Worm (Caenorhabditis elegans): Measurements from ENCODE around the gene amt-1.

Gene amt-1

ce11 chrX:4574873-4575272, 3.6 kb downstream of the amt-1 start:
- TF ChIP-seq athp-1 (tag; optimal IDR thresholded peaks at IDR 0.05), result no peak
- TF ChIP-seq pha-4 (tag; optimal IDR thresholded peaks at IDR 0.05), result no peak
- TF ChIP-seq Y56A3A.18 (GFP tag; IDR thresholded peaks at IDR 0.05), result no peak
- no peak for TF ChIP-seq unc-62 (GFP tag; optimal IDR thresholded peaks at IDR 0.05)
- TF ChIP-seq ceh-27 (GFP tag; optimal IDR thresholded peaks at IDR 0.05), result no peak
- TF ChIP-seq attf-5 (GFP tag; optimal IDR thresholded peaks at IDR 0.05), result no peak
- no peak for TF ChIP-seq attf-3 (GFP tag; conservative IDR thresholded peaks at IDR 0.05)
- TF ChIP-seq sea-2 (GFP tag; IDR thresholded peaks at IDR 0.05), result no peak

DNA sequence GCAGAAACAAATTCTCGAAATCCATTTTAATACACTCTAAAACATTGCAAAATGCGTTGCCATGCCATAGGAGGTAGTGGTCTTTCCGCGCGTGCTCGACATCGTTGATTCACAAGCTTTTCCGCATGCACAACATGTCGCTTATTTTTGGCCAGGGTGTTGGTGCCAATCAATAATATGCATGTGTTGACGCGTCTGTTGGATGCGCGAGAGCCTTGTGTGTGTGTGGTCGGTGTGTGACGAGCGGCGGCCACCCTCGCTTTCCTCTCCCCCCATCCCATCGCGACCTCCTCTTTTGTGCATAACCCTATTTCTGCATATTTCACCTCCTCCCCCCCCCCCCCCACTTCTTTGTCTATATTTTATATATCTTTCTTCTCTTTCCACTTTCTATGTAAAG, 5.0 kb downstream of the amt-1 start:
- no peak for TF ChIP-seq F52B5.7 (tag; optimal IDR thresholded peaks at IDR 0.05)

- TF ChIP-seq lin-40 (tag; optimal IDR thresholded peaks at IDR 0.05) (no peak), ceh-79 (tag; optimal IDR thresholded peaks at IDR 0.05) (no peak), K12H6.12 (tag; optimal IDR thresholded peaks at IDR 0.05) (no peak), ama-1 (optimal IDR thresholded peaks at IDR 0.05) (no peak), ama-1 (GFP tag; optimal IDR thresholded peaks at IDR 0.05) (no peak), cebp-1 (GFP tag; IDR thresholded peaks at IDR 0.05) (no peak), cebp-1 (tag; optimal IDR thresholded peaks at IDR 0.05) (no peak), mel-28 (tag; optimal IDR thresholded peaks at IDR 0.05; ENCODE audit: borderline replicate concordance) (no peak), madf-8 (GFP tag; conservative IDR thresholded peaks at IDR 0.05) (no peak), F10E7.11 (tag; optimal IDR thresholded peaks at IDR 0.05) (no peak), nfyb-1 (GFP tag; IDR thresholded peaks at IDR 0.05) (no peak), snpc-1.1 (tag; optimal IDR thresholded peaks at IDR 0.05; ENCODE audit: insufficient read depth) (no peak), rpc-1 (optimal IDR thresholded peaks at IDR 0.05) (no peak), rpc-1 (tag; optimal IDR thresholded peaks at IDR 0.05) (no peak), lin-26 (GFP tag; IDR thresholded peaks at IDR 0.05) (no peak), nhr-120 (GFP tag; IDR thresholded peaks at IDR 0.05) (no peak), ceh-58 (GFP tag; IDR thresholded peaks at IDR 0.05) (no peak), lag-1 (GFP tag; IDR thresholded peaks at IDR 0.05) (no peak)
Observed at ce11 chrX:4577941-4578340, 6.7 kb downstream of the amt-1 start, which contains the start of gene C05E11.3. Gene C05E11.3 (plus strand): TSS chrX:4578241.

DNA sequence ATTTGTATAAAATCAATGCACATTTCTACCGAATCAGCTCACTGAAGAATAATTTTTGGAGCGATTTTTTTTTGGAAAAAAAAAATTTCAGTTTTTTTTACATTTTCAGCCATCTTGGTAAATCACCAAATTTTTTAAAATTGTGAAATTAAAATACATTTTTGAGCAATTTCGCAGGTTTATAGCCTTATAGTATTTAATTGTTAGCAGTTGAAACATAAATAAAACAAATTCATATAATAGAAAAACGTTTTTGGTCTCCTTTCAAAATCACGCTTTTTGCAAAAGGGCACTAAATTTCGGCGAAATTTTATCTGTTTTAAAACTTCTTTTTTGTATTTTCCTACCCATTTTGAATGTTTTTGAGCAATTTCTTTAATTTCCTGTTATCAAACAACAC, 7.3 kb downstream of the amt-1 start:
- TF ChIP-seq xnd-1 (tag; optimal IDR thresholded peaks at IDR 0.05) (no peak), rec-8 (tag; optimal IDR thresholded peaks at IDR 0.05) (no peak), B0019.2 (GFP tag; conservative IDR thresholded peaks at IDR 0.05) (no peak), egl-18 (GFP tag; IDR thresholded peaks at IDR 0.05) (no peak), unc-130 (GFP tag; optimal IDR thresholded peaks at IDR 0.05) (no peak), efl-1 (GFP tag; optimal IDR thresholded peaks at IDR 0.05) (no peak), him-1 (tag; optimal IDR thresholded peaks at IDR 0.05) (no peak), B0035.1 (tag; optimal IDR thresholded peaks at IDR 0.05) (no peak), madf-8 (GFP tag; conservative IDR thresholded peaks at IDR 0.05) (no peak), ztf-18 (tag; optimal IDR thresholded peaks at IDR 0.05) (no peak), aptf-3 (GFP tag; IDR thresholded peaks at IDR 0.05) (no peak), bed-2 (GFP tag; IDR thresholded peaks at IDR 0.05) (no peak), T26A5.8 (tag; optimal IDR thresholded peaks at IDR 0.05) (no peak), nfya-2 (GFP tag; IDR thresholded peaks at IDR 0.05) (no peak)
